Worm (Caenorhabditis elegans): Measurements from ENCODE around the gene C25H3.17.

ce11 chrII:5651426-5651825 is 18.1 kb downstream of the C25H3.17 start:
- TF ChIP-seq unc-130 (GFP tag; optimal IDR thresholded peaks at IDR 0.05), result no peak
- no peak for TF ChIP-seq pqm-1 (tag; optimal IDR thresholded peaks at IDR 0.05)
- no peak for TF ChIP-seq aly-2 (tag; optimal IDR thresholded peaks at IDR 0.05)

Measured in whole organism, L4 larva.